Worm (Caenorhabditis elegans) whole organism, early embryonic: ENCODE results near the gene F08B12.4.

ENCODE experiments used
- F13C5.2 ChIP-seq: sonication (generic microtip); optimal IDR thresholded peaks from 2 replicates; lab custom pipeline; 2017; ENCODE audit warnings: mild to moderate bottlenecking, missing genetic modification characterization, inconsistent platforms, missing compliant biosample characterization
- aly-1 ChIP-seq: sonication (generic microtip); optimal IDR thresholded peaks from 2 replicates; lab custom pipeline; 2016; ENCODE audit warnings: missing genetic modification characterization, missing compliant biosample characterization
- ceh-13 ChIP-seq: fragments of 200-800 bp; sonication (Bioruptor generic); optimal IDR thresholded peaks from 2 replicates; lab custom pipeline; 2018; ENCODE audit warnings: mild to moderate bottlenecking, missing genetic modification characterization, missing compliant biosample characterization
- hmg-4 ChIP-seq: fragments of 200-800 bp; sonication (Bioruptor generic); optimal IDR thresholded peaks from 2 replicates; lab custom pipeline; 2018; ENCODE audit warnings: mild to moderate bottlenecking, missing genetic modification characterization, missing compliant biosample characterization
- tbx-37 ChIP-seq: fragments of 200-800 bp; sonication (Bioruptor generic); conservative IDR thresholded peaks from 2 replicates; pipeline ENCODE4 v1.3.6; 2022; ENCODE audit warnings: missing genetic modification reagents, missing genetic modification characterization, missing compliant biosample characterization
- tra-4 ChIP-seq: sonication (generic microtip); optimal IDR thresholded peaks from 2 replicates; lab custom pipeline; 2017; ENCODE audit warnings: missing genetic modification characterization, missing compliant biosample characterization

DNA sequence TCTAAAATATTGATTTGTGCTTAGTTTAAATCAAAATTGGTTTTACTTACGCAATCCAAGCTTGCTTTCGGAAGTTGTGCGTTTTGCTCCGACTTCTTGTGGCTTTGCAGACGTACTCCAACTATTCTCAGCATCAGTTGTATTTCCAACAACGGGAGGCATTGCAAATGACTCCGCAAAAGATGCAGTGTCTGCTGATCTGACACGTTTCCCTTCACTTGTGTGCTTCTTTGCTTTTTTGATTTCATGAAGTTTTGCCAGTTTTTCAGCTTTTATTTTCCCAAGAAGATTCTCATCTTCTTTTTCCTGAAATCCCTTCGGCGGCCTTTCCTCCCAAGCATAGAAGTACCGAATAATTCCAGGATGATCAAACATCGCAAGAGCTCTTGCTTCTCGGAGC lies 4.1 kb upstream of the F08B12.4 start:
- TF ChIP-seq ceh-13 (GFP tag; lab: Kevin White, UChicago) (no peak), hmg-4 (GFP tag; lab: Kevin White, UChicago) (no peak), aly-1 (no peak), F13C5.2 (tag; lab: Kevin White, UChicago) (no peak), tbx-37 (GFP tag; lab: Robert Waterston, UW) (no peak), tra-4 (tag; lab: Kevin White, UChicago) (no peak)
